Worm (Caenorhabditis elegans) whole organism, young adult: ENCODE results near the gene Y75B8A.28.

Source experiments
- B0261.1 ChIP-seq: sonication (generic microtip); optimal IDR thresholded peaks from 2 replicates; lab custom pipeline; 2016; ENCODE audit warnings: mild to moderate bottlenecking, missing genetic modification characterization, moderate library complexity, missing compliant biosample characterization
- D2030.7 ChIP-seq: fragments of 200-800 bp; sonication (Bioruptor generic); IDR thresholded peaks from 2 replicates; pipeline ENCODE4 v1.3.6; 2022; ENCODE audit warnings: missing genetic modification reagents, missing genetic modification characterization, missing compliant biosample characterization
- F33H1.4 ChIP-seq: fragments of 200-800 bp; sonication (Bioruptor generic); IDR thresholded peaks from 2 replicates; pipeline ENCODE4 v1.3.6; 2022; ENCODE audit warnings: missing genetic modification reagents, missing genetic modification characterization, missing compliant biosample characterization
- F39B2.1 ChIP-seq: fragments of 200-800 bp; sonication (Bioruptor generic); IDR thresholded peaks from 2 replicates; pipeline ENCODE4 v1.3.6; 2022; ENCODE audit warnings: missing genetic modification reagents, missing genetic modification characterization, missing compliant biosample characterization
- F49E8.2 ChIP-seq: sonication (generic microtip); optimal IDR thresholded peaks from 3 replicates; lab custom pipeline; 2017; ENCODE audit warnings: missing genetic modification characterization, mild to moderate bottlenecking, missing compliant biosample characterization, antibody characterized with exemption, moderate library complexity; ENCODE audit not compliant: insufficient read depth
- F57C9.4 ChIP-seq: sonication (generic microtip); optimal IDR thresholded peaks from 2 replicates; lab custom pipeline; 2017; ENCODE audit warnings: mild to moderate bottlenecking, missing genetic modification characterization, missing compliant biosample characterization
- Y53G8AR.9 ChIP-seq: fragments of 200-800 bp; sonication (Bioruptor generic); conservative IDR thresholded peaks from 2 replicates; pipeline ENCODE4 v1.3.6; 2022; ENCODE audit warnings: missing genetic modification reagents, missing genetic modification characterization, missing compliant biosample characterization
- Y56A3A.18 ChIP-seq: fragments of 200-800 bp; sonication (Bioruptor generic); IDR thresholded peaks from 2 replicates; pipeline ENCODE4 v1.3.6; 2022; ENCODE audit warnings: missing genetic modification reagents, missing genetic modification characterization, missing compliant biosample characterization
- Y79H2A.3 ChIP-seq: fragments of 200-800 bp; sonication (Bioruptor generic); conservative IDR thresholded peaks from 2 replicates; pipeline ENCODE4 v1.3.6; 2022; ENCODE audit warnings: missing genetic modification reagents, missing genetic modification characterization, missing compliant biosample characterization
- ZK185.1 ChIP-seq: sonication (generic microtip); optimal IDR thresholded peaks from 2 replicates; lab custom pipeline; 2016; ENCODE audit warnings: mild to moderate bottlenecking, missing genetic modification characterization, missing compliant biosample characterization; ENCODE audit not compliant: poor library complexity, severe bottlenecking
- ama-1 ChIP-seq, 3 experiments: fragments of 150-350 bp in 1 of 3; sonication (generic microtip) in 2 of 3; optimal IDR thresholded peaks; 2 replicates each; lab custom pipeline; 2014 to 2018; ENCODE audit warnings: missing biosample characterization in 2 of 3, missing genetic modification characterization in 2 of 3, missing genetic modification reagents in 2 of 3
- atf-7 ChIP-seq: sonication (generic microtip); optimal IDR thresholded peaks from 2 replicates; lab custom pipeline; 2017; ENCODE audit warnings: mild to moderate bottlenecking, missing genetic modification characterization, missing compliant biosample characterization
- athp-1 ChIP-seq: sonication (generic microtip); optimal IDR thresholded peaks from 2 replicates; lab custom pipeline; 2017; ENCODE audit warnings: mild to moderate bottlenecking, missing genetic modification characterization, missing compliant biosample characterization
- attf-3 ChIP-seq: fragments of 200-800 bp; sonication (Bioruptor generic); conservative IDR thresholded peaks from 2 replicates; pipeline ENCODE4 v1.3.6; 2022; ENCODE audit warnings: missing genetic modification reagents, missing genetic modification characterization, missing compliant biosample characterization
- ccch-3 ChIP-seq: fragments of 200-800 bp; sonication (Bioruptor generic); optimal IDR thresholded peaks from 2 replicates; lab custom pipeline; 2018; ENCODE audit warnings: mild to moderate bottlenecking, missing genetic modification characterization, missing compliant biosample characterization
- ceh-91 ChIP-seq: fragments of 200-800 bp; sonication (Bioruptor generic); IDR thresholded peaks from 2 replicates; pipeline ENCODE4 v1.3.6; 2022; ENCODE audit warnings: missing genetic modification reagents, missing genetic modification characterization, missing compliant biosample characterization
- chd-7 ChIP-seq: sonication (generic microtip); optimal IDR thresholded peaks from 2 replicates; lab custom pipeline; 2016; ENCODE audit warnings: mild to moderate bottlenecking, missing genetic modification characterization, moderate library complexity, missing compliant biosample characterization
- dpff-1 ChIP-seq: sonication (generic microtip); optimal IDR thresholded peaks from 2 replicates; lab custom pipeline; 2017; ENCODE audit warnings: mild to moderate bottlenecking, missing genetic modification characterization, missing compliant biosample characterization
- dpl-1 ChIP-seq: fragments of 150-350 bp; optimal IDR thresholded peaks from 2 replicates; lab custom pipeline; 2014; ENCODE audit warnings: missing biosample characterization, missing genetic modification reagents, missing genetic modification characterization
- efl-1 ChIP-seq: fragments of 150-350 bp; optimal IDR thresholded peaks from 2 replicates; lab custom pipeline; 2014; ENCODE audit warnings: missing biosample characterization, missing genetic modification reagents, missing genetic modification characterization
- egl-44 ChIP-seq: fragments of 200-800 bp; sonication (Bioruptor generic); IDR thresholded peaks from 2 replicates; pipeline ENCODE4 v1.3.6; 2022; ENCODE audit warnings: missing genetic modification reagents, missing genetic modification characterization, missing compliant biosample characterization
- ekl-4 ChIP-seq: fragments of 200-800 bp; sonication (Bioruptor generic); IDR thresholded peaks from 2 replicates; pipeline ENCODE4 v1.3.6; 2022; ENCODE audit warnings: missing genetic modification reagents, missing genetic modification characterization, missing compliant biosample characterization
- fkh-3 ChIP-seq: sonication (generic microtip); optimal IDR thresholded peaks from 2 replicates; lab custom pipeline; 2016; ENCODE audit warnings: mild to moderate bottlenecking, missing genetic modification characterization, missing compliant biosample characterization
- him-1 ChIP-seq: sonication (generic microtip); optimal IDR thresholded peaks from 2 replicates; lab custom pipeline; 2016; ENCODE audit warnings: missing genotype, missing genetic modification reagents, missing genetic modification characterization, missing compliant biosample characterization
- hmg-20 ChIP-seq: fragments of 200-800 bp; sonication (Bioruptor generic); IDR thresholded peaks from 2 replicates; pipeline ENCODE4 v1.3.6; 2022; ENCODE audit warnings: missing genetic modification reagents, missing genetic modification characterization, missing compliant biosample characterization
- hrde-1 ChIP-seq: sonication (generic microtip); optimal IDR thresholded peaks from 2 replicates; lab custom pipeline; 2016; ENCODE audit warnings: missing genetic modification characterization, mild to moderate bottlenecking, missing compliant biosample characterization, moderate library complexity, missing genotype, missing genetic modification reagents, borderline replicate concordance
- hsf-1 ChIP-seq: fragments of 200-800 bp; sonication (Bioruptor generic); IDR thresholded peaks from 2 replicates; pipeline ENCODE4 v1.3.6; 2022; ENCODE audit warnings: missing genetic modification reagents, missing genetic modification characterization, missing compliant biosample characterization
- lin-26 ChIP-seq: fragments of 200-800 bp; sonication (Bioruptor generic); IDR thresholded peaks from 2 replicates; pipeline ENCODE4 v1.3.6; 2022; ENCODE audit warnings: missing genetic modification reagents, missing genetic modification characterization, missing compliant biosample characterization
- lir-1 ChIP-seq: fragments of 200-800 bp; sonication (Bioruptor generic); conservative IDR thresholded peaks from 2 replicates; pipeline ENCODE4 v1.3.6; 2022; ENCODE audit warnings: missing genetic modification reagents, missing genetic modification characterization, missing compliant biosample characterization
- lsl-1 ChIP-seq: fragments of 200-800 bp; sonication (Bioruptor generic); optimal IDR thresholded peaks from 2 replicates; lab custom pipeline; 2018; ENCODE audit warnings: mild to moderate bottlenecking, missing genetic modification characterization, moderate library complexity, missing compliant biosample characterization
- madf-10 ChIP-seq: sonication (generic microtip); optimal IDR thresholded peaks from 2 replicates; lab custom pipeline; 2016; ENCODE audit warnings: mild to moderate bottlenecking, missing genetic modification characterization, missing compliant biosample characterization
- madf-3 ChIP-seq: fragments of 200-800 bp; sonication (Bioruptor generic); IDR thresholded peaks from 2 replicates; pipeline ENCODE4 v1.3.6; 2022; ENCODE audit warnings: missing genetic modification reagents, missing genetic modification characterization, missing compliant biosample characterization
- nfyb-1 ChIP-seq: fragments of 200-800 bp; sonication (Bioruptor generic); IDR thresholded peaks from 2 replicates; pipeline ENCODE4 v1.3.6; 2022; ENCODE audit warnings: missing genetic modification reagents, missing genetic modification characterization, missing compliant biosample characterization
- snpc-1.3 ChIP-seq: sonication (generic microtip); optimal IDR thresholded peaks from 2 replicates; lab custom pipeline; 2017; ENCODE audit warnings: missing genetic modification characterization, mild to moderate bottlenecking, missing compliant biosample characterization, antibody characterized with exemption, moderate library complexity, missing genotype, missing genetic modification reagents; ENCODE audit not compliant: insufficient read depth
- snpc-4 ChIP-seq, 5 experiments: fragments of 150-350 bp in 1 of 5; sonication (generic microtip) in 4 of 5; optimal IDR thresholded peaks; 2 replicates each; lab custom pipeline; 2014 to 2018; ENCODE audit warnings: missing genetic modification characterization in 5 of 5, missing biosample characterization in 3 of 5, antibody characterized with exemption in 2 of 5, mild to moderate bottlenecking in 2 of 5, missing compliant biosample characterization in 2 of 5, missing genotype in 2 of 5, moderate library complexity in 2 of 5, missing genetic modification reagents in 1 of 5
- tlf-1 ChIP-seq: fragments of 200-800 bp; sonication (Bioruptor generic); optimal IDR thresholded peaks from 2 replicates; lab custom pipeline; 2018; ENCODE audit warnings: mild to moderate bottlenecking, missing genetic modification characterization, missing compliant biosample characterization
- xnd-1 ChIP-seq: sonication (generic microtip); optimal IDR thresholded peaks from 2 replicates; lab custom pipeline; 2016; ENCODE audit warnings: missing genotype, missing genetic modification reagents, missing genetic modification characterization, missing compliant biosample characterization
- ztf-22 ChIP-seq: fragments of 200-800 bp; sonication (Bioruptor generic); optimal IDR thresholded peaks from 2 replicates; lab custom pipeline; 2018; ENCODE audit warnings: mild to moderate bottlenecking, missing genetic modification characterization, moderate library complexity, missing compliant biosample characterization
- ztf-3 ChIP-seq: fragments of 200-800 bp; sonication (Bioruptor generic); optimal IDR thresholded peaks from 2 replicates; lab custom pipeline; 2018; ENCODE audit warnings: mild to moderate bottlenecking, missing genetic modification characterization, missing compliant biosample characterization

The Y75B8A.28 gene

ce11 chrIII:12366989-12367557, 48.2 kb downstream of the Y75B8A.28 start, which contains the start of gene Y75B8A.33 (continued):
- TF ChIP-seq efl-1 (GFP tag; lab: Kevin White, UChicago): peak; percentile 86
- peak; percentile 86 for TF ChIP-seq lsl-1 (GFP tag; lab: Kevin White, UChicago)
- TF ChIP-seq athp-1: peak; percentile 42
- no peak for TF ChIP-seq F39B2.1 (GFP tag; lab: Robert Waterston, UW)
- no peak for TF ChIP-seq atf-7 (tag; lab: Kevin White, UChicago)
- TF ChIP-seq madf-3: 0 out of 2 replicates have a peak, but pooled peaks have one; percentile 46
- peak; percentile 79 for TF ChIP-seq ceh-91 (GFP tag; lab: Robert Waterston, UW)
- TF ChIP-seq F57C9.4 (tag; lab: Kevin White, UChicago): no peak
- TF ChIP-seq tlf-1: peak; percentile 5
- TF ChIP-seq ZK185.1 (tag; lab: Kevin White, UChicago): peak; percentile 35
- TF ChIP-seq fkh-3: no peak
- no peak for TF ChIP-seq ztf-3
- peak; percentile 35 for TF ChIP-seq hrde-1 (tag; lab: Kevin White, UChicago)
- TF ChIP-seq lin-26: no peak
- TF ChIP-seq madf-10 (tag; lab: Kevin White, UChicago): no peak
- TF ChIP-seq lir-1 (GFP tag; lab: Robert Waterston, UW): no peak
- TF ChIP-seq attf-3: no peak
- no peak for TF ChIP-seq ztf-22
- peak; percentile 78 for TF ChIP-seq xnd-1 (tag; lab: Kevin White, UChicago)
- no peak for TF ChIP-seq B0261.1 (tag; lab: Kevin White, UChicago)
- 0 out of 2 replicates have a peak, but pooled peaks have one; percentile 14 for TF ChIP-seq hsf-1 (GFP tag; lab: Robert Waterston, UW)
- no peak for TF ChIP-seq Y79H2A.3 (GFP tag; lab: Robert Waterston, UW)
- TF ChIP-seq Y56A3A.18 (GFP tag; lab: Robert Waterston, UW): no peak
- TF ChIP-seq D2030.7 (GFP tag; lab: Robert Waterston, UW): peak; percentile 44; the same call in 1 of the 2 replicates
- no peak for TF ChIP-seq ama-1 (optimal IDR thresholded peaks at IDR 0.05; lab: Kevin White, UChicago)
- TF ChIP-seq ama-1 (GFP tag; optimal IDR thresholded peaks at IDR 0.05; lab: Kevin White, UChicago): no peak
- TF ChIP-seq snpc-1.3 (tag; lab: Kevin White, UChicago): no peak
- TF ChIP-seq nfyb-1 (GFP tag; lab: Robert Waterston, UW): no peak
- TF ChIP-seq dpl-1: peak; percentile 25
- no peak for TF ChIP-seq dpff-1 (tag; lab: Kevin White, UChicago)
- TF ChIP-seq hmg-20 (GFP tag; lab: Robert Waterston, UW): no peak
- TF ChIP-seq Y53G8AR.9 (GFP tag; lab: Robert Waterston, UW): 0 out of 2 replicates have a peak, but pooled peaks have one; percentile 46
- TF ChIP-seq chd-7 (tag; lab: Kevin White, UChicago): no peak
- TF ChIP-seq him-1 (tag; lab: Kevin White, UChicago): peak; percentile 29
- TF ChIP-seq F33H1.4 (GFP tag; lab: Robert Waterston, UW): peak; percentile 66
- TF ChIP-seq egl-44: no peak
- TF ChIP-seq snpc-4 (GFP tag; optimal IDR thresholded peaks at IDR 0.05; lab: Kevin White, UChicago): no peak
- TF ChIP-seq snpc-4 (tag; optimal IDR thresholded peaks at IDR 0.05; lab: Kevin White, UChicago): no peak

ce11 chrIII:12367891-12368290, 49.0 kb downstream of the Y75B8A.28 start:
- TF ChIP-seq ekl-4 (0 out of 2 replicates have a peak, but pooled peaks have one; percentile 31), ccch-3 (GFP tag; lab: Kevin White, UChicago) (no peak), F49E8.2 (tag; lab: Kevin White, UChicago) (no peak)
